Fruit fly (Drosophila melanogaster) S2 (cell line): ENCODE results near the gene GluClalpha.

Experiments
- CG8478 ChIP-seq: fragments of >200 bp; optimal IDR thresholded peaks from 2 replicates; lab custom pipeline; 2018
- CTCF ChIP-seq, 2 experiments: fragments of >200 bp; optimal IDR thresholded peaks; 2 replicates each; lab custom pipeline; 2018

DNA sequence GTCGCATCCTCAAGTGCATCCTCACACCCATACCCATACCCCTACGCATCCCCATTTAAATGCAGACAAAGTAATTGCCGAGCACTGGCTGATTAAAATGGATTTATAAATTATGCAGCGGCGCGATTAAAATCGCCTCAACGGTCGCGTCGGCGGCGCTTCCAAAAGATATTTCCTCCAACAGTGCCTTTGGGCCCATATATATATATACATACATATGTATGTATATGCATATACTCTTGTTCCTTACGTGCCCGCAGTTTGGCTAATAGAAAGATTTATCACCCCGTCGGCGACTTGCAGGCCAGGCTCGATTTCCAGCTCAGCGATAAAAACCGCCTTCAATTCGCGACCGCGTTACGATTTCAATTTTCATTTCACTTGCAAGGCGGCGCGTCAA is 86.2 kb downstream of the GluClalpha start:
- TF ChIP-seq CG8478 (lab: Kevin White, UChicago) (no peak), CTCF (optimal IDR thresholded peaks at IDR 0.05; lab: Kevin White, UChicago) (no peak)
